Worm (Caenorhabditis elegans): ENCODE data around the gene tph-1.

The tph-1 gene

DNA sequence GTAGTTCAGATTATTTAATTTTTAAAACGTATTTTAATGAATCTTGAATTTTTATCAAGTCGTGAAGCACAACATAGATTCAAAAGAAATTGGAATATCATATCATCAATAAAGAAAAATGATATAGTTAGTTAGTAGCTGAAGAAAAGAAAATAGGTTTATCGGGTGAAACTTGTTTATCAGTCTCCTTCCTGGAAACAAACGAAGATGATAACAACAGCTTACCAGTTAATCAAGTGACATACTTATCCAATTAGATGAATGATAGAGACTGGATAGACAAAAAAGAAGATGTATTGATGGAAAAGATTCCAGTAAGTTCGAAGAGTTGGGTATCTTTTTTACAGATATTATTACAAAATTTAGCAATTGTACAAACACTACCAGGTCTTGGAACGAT lies 6.2 kb upstream of the tph-1 start:
- no peak for TF ChIP-seq dao-5 (tag; optimal IDR thresholded peaks at IDR 0.05)
- no peak for TF ChIP-seq W03F9.2 (tag; optimal IDR thresholded peaks at IDR 0.05)
- TF ChIP-seq him-1 (tag; optimal IDR thresholded peaks at IDR 0.05), result no peak

DNA sequence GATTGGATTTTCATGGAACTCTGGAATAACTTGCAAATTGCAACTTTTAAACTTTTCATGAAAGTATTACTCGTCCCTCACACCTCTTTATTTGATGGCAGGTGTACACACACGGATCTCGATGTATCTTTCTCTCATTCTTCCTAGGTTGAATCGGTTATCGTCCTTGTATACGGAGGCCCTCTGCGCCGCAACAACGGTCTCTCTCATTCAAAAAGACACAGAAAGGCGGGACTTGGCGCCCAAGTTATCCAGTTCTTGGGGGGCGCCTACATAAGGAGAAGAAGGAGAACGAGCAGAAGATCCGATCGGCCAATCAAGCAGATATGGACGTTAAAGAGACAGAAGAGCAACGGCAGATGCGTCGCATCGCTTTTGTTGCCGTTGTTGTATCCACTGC lies 5.3 kb upstream of the tph-1 start, which contains the start of gene rol-8:
Gene rol-8, plus strand, starts transcription at position 301 of the 400 bp plus-strand sequence.
- no peak for TF ChIP-seq him-1 (tag; optimal IDR thresholded peaks at IDR 0.05)
- no peak for TF ChIP-seq W03F9.2 (tag; optimal IDR thresholded peaks at IDR 0.05)
- TF ChIP-seq dao-5 (tag; optimal IDR thresholded peaks at IDR 0.05), result no peak

DNA sequence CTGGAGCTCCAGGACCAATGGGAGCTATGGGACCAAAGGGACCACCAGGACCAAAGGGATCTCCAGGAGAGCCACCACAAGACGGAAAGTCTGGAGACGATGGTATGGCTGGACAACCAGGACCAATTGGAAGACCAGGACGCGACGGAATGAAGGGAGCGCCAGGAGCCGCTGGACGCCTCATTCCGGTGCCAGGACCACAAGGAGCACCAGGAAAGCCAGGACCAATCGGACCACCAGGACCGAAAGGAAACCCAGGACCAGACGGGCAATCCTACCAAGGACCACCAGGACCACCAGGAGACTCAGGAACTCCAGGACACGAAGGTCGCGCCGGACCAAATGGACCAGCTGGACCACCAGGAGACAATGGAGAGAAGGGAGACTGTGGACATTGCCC lies 4.4 kb upstream of the tph-1 start:
- TF ChIP-seq W03F9.2 (tag; optimal IDR thresholded peaks at IDR 0.05) (no peak), him-1 (tag; optimal IDR thresholded peaks at IDR 0.05) (no peak), dao-5 (tag; optimal IDR thresholded peaks at IDR 0.05) (no peak)

DNA sequence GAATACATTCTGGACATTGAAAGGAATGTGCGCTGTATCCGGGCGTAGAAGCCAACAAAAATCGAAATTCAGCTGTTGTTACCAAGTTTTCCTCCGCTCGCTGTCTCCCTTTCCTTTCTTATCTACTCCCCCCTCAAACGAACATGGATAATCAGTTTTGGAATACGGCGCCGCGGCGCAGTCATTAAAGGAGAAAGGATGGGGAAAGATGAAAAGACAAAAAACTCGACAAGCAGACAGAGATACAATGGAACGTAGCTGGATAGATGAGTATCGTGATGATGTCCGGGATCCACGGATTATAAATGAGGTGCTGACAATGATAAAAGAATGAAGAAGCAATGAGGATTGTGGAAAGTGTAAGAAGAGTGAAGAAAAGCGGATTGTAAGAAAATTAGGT lies 3.8 kb upstream of the tph-1 start:
- TF ChIP-seq dao-5 (tag; optimal IDR thresholded peaks at IDR 0.05) (no peak), W03F9.2 (tag; optimal IDR thresholded peaks at IDR 0.05) (no peak), him-1 (tag; optimal IDR thresholded peaks at IDR 0.05) (no peak)

DNA sequence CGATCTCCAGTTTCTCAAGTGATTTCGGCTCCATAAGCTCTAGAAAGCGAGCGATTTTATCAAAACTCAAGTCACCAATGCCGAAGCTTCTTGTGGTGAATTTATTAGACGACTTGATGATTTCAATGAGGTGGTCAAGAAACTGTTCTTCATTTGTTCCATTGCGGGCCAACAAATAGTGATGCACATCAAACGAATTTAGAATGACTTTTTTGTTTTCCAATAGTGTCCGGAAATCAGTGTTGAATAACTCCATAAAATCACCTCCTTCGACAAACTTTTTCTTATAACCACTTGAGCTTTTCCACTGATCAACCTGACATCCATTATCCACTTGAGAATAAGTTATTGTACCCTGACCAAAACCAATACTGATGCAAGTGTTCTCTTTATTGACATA lies 1.9 kb upstream of the tph-1 start:
- TF ChIP-seq W03F9.2 (tag; optimal IDR thresholded peaks at IDR 0.05), result no peak
- no peak for TF ChIP-seq dao-5 (tag; optimal IDR thresholded peaks at IDR 0.05)
- no peak for TF ChIP-seq him-1 (tag; optimal IDR thresholded peaks at IDR 0.05)

DNA sequence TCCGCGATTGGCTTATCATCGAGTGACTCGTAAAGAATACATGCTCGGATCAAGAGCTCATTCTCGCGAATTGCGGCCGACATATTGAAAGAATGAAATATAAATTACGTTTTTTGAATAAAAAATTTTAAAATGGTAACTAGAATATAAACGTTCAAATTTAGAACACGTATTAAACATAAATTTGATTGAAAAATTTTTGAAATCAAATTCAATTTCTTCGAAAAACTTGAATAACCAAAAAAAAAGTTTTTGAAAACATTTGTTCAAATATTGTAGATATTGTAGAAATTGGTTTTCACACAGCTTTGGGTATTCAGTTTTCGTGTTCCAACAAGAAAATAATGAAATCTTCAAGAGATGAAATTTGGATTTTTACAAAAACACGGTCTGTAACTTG lies 1.1 kb upstream of the tph-1 start, which contains the start of gene fbxa-224:
Gene fbxa-224, minus strand, starts transcription at position 101 of the 400 bp plus-strand sequence.
- TF ChIP-seq dao-5 (tag; optimal IDR thresholded peaks at IDR 0.05) (no peak), him-1 (tag; optimal IDR thresholded peaks at IDR 0.05) (no peak), W03F9.2 (tag; optimal IDR thresholded peaks at IDR 0.05) (no peak)

DNA sequence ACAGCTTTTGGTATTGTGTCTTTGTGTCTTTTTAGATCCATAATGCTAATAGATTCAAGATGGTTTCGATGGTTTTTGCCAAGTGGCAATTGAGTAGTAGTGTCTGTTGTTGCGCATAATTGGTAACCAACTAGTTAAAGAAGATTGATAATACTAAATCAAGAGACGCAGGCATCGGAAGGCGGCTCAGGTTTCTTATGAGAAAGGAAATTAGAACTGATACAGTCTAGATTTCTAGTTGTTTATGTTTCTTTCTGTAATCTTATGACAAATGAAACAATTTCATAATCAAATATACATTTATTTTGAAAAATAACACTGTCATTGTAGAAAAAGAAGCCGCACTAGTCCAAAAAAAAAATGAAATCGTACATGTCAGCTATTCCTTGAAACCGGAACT lies 4.7 kb downstream of the tph-1 start, which contains the start of gene ZK1290.10:
Gene ZK1290.10, minus strand, starts transcription at position 101 of the 400 bp plus-strand sequence.
- TF ChIP-seq him-1 (tag; optimal IDR thresholded peaks at IDR 0.05) (no peak), dao-5 (tag; optimal IDR thresholded peaks at IDR 0.05) (no peak)

DNA sequence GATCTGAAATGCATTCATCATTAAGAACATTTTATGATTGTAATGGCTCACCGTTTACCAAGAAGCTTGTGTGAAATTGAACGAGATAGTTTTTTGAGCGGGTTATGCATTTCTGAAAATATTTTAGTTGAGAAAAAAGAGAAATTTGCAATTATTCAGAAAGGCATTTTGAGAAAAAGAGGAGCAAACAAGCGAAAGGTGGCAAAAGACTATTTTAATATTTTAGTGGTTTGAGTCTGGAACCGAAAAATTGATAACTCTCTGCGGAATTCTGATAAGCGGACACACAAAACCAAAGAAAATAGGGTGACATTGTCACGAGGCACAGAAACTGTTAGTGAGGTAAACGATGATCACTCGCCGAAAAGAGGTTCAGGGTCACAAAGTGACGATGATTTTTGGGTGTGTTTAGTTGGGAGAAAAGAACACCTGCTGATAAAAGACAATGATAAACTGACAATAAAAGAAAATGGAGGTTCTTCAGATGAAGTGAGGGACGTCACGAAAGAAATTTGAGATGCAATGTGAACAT lies 5.6 kb downstream of the tph-1 start:
- TF ChIP-seq him-1 (tag; optimal IDR thresholded peaks at IDR 0.05) (no peak), dao-5 (tag; optimal IDR thresholded peaks at IDR 0.05) (no peak), W03F9.2 (tag; optimal IDR thresholded peaks at IDR 0.05) (peak; percentile 11)

DNA sequence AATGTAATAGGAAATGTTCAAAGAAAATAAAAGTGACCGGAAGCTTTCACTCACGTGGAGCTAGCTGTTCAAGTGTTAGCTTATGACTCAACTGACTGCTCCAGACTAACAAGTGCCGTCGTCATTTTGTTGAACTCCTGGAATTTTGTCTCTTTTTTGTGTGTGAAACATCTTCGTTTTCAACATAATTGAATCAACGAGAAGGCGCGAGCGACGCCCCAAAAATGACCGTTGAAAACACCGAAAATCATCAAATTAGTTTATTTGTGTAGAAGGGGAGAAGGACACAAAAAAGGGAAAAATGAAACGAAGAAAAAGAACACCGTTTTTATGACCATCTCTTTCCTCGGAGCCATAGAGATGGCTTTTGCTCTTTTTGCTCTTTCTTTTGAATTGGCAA lies 6.3 kb downstream of the tph-1 start, which contains the start of gene ZK1290.14:
Gene ZK1290.14, minus strand, starts transcription at position 139 of the 400 bp plus-strand sequence.
- TF ChIP-seq W03F9.2 (tag; optimal IDR thresholded peaks at IDR 0.05), result no peak
- no peak for TF ChIP-seq dao-5 (tag; optimal IDR thresholded peaks at IDR 0.05)
- no peak for TF ChIP-seq him-1 (tag; optimal IDR thresholded peaks at IDR 0.05)

DNA sequence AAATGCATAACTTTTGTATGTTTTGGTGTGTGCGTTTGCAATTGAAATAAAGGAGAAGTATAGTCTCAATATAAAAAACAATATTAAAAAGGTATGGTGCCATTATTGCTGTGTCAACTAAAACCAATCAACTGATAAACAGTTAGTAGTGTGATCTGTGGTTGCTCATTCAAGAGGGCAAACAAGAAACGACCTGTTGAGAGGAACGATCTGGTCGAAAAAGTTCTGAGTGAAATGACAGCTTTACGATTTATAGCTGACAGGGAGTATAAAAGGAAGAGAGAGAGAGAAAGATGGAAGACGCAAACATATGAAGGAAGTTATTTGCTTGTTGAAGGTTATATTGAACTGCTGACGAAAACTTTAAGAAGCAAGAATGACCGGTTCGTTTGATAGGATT lies 8.8 kb downstream of the tph-1 start:
- TF ChIP-seq W03F9.2 (tag; optimal IDR thresholded peaks at IDR 0.05) (no peak), him-1 (tag; optimal IDR thresholded peaks at IDR 0.05) (no peak), dao-5 (tag; optimal IDR thresholded peaks at IDR 0.05) (no peak)

DNA sequence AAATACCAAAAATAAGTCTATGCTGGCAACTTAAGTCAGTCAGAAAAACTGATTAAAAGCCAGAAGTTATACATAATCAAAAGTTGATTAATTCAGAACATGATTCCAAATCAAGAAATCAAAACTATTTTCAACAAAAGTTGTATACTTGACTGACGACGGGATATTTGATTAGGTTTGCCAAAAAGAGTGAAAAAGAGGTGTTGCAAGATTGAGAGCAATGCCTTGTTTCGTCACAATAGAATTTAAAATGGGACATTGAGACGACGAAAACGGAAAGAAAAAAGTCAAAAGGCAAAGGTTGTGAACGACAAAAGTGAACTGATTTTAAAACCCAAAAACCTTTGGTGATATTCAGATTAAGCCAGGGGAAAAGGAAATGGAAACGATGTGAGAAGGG lies 9.7 kb downstream of the tph-1 start:
- TF ChIP-seq W03F9.2 (tag; optimal IDR thresholded peaks at IDR 0.05) (no peak), him-1 (tag; optimal IDR thresholded peaks at IDR 0.05) (no peak), dao-5 (tag; optimal IDR thresholded peaks at IDR 0.05) (no peak)

DNA sequence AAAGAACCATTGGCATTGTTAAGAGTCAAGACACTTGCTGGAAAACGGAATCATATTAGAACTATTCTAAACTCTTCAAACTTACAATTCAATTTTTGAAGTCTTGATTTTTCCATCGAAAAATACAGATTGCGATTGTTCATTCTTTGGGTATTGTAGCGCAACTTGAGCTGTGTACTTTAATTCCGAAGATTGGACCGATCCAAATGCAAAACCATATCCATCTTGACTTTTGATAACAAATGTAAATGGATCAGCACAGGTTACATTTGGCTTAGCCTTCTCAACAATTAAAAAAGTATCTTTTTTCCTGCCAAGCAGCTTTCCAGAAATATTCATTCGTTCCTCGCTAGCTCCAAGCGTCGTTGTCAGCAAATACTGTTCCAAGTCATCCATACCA lies 11.7 kb downstream of the tph-1 start:
- TF ChIP-seq dao-5 (tag; optimal IDR thresholded peaks at IDR 0.05) (no peak), W03F9.2 (tag; optimal IDR thresholded peaks at IDR 0.05) (no peak), him-1 (tag; optimal IDR thresholded peaks at IDR 0.05) (no peak)

DNA sequence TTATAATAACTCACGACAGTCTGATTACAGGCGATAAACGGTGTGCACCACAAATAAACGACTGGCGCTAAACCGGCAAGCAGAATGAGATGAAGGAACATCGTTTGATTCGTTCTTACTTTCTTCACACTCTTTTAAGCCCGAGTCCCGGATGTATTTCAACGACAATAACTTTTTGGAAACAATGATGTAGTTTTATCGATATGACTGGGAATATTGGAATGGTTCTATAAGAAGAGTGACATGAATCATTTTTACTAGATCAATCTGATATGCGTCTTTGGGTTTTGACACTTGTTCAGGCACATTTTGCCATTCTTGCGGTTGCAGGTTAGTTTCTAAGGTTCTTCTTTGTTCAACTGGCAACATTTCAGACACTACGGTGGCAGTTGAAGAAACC lies 12.4 kb downstream of the tph-1 start, which contains the start of the genes ZK1290.11 and ZK1290.1:
Gene ZK1290.11, minus strand, starts transcription at position 101 of the 400 bp plus-strand sequence.
Gene ZK1290.1, plus strand, starts transcription at position 271 of the 400 bp plus-strand sequence.
- TF ChIP-seq him-1 (tag; optimal IDR thresholded peaks at IDR 0.05), result no peak
- no peak for TF ChIP-seq W03F9.2 (tag; optimal IDR thresholded peaks at IDR 0.05)
- no peak for TF ChIP-seq dao-5 (tag; optimal IDR thresholded peaks at IDR 0.05)

DNA sequence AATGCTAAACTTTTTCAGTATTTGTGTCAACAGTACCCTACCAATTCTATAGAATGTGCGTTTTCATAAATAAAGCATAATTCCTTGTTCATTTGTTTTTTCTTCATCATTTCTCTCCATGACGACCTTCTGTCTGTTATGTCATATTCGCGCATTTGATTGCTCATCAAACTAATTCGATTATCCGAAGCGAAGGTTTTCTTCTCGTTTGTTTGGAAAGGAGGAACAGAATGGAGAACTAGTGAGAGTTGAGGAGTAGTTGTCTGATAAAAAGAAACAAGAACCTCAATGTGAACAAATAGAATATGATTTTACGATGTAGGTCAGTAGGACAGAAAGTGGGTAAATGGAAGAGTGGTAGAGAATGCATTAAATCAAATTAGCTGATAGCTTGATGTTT lies 13.5 kb downstream of the tph-1 start:
- TF ChIP-seq dao-5 (tag; optimal IDR thresholded peaks at IDR 0.05), result no peak
- no peak for TF ChIP-seq him-1 (tag; optimal IDR thresholded peaks at IDR 0.05)
- TF ChIP-seq W03F9.2 (tag; optimal IDR thresholded peaks at IDR 0.05), result no peak

DNA sequence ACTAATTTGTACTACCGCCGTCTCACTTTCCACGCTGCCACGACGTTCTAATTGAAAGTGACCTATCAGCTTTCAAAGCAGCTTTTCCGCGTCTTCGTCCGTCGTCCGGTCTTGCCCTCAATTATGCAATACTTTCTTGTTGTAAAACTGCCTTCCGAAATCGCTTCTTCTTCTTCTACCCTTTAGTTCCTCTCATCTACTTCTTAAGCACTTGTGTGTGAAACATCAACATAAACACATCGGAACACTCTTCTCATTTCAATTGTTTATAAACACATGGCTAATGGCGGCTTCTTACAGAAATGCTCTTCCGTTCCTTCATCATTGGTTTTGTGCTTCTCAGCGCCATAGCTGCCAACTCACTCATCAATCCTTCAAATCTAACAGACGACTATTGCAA lies 21.2 kb downstream of the tph-1 start, which contains the start of gene F35D2.3:
Gene F35D2.3, plus strand, starts transcription at position 301 of the 400 bp plus-strand sequence.
- TF ChIP-seq W03F9.2 (tag; optimal IDR thresholded peaks at IDR 0.05) (no peak), dao-5 (tag; optimal IDR thresholded peaks at IDR 0.05) (no peak), him-1 (tag; optimal IDR thresholded peaks at IDR 0.05) (no peak)

Measured in whole organism, L4/young adult.